ENCODE assay signal across 1 fruit fly cellular context in genomic region chr3R:8122198-8122970, dm6.
A peak's percentile ranks its signal among the peaks of the same experiment; 100 is the strongest.
TF ChIP-seq lines count a peak whose summit lies in the region.

CG7878 (plus strand) TSS chr3R:8122725.

TF ChIP-seq in whole organism, embryonic, 481 proteins besides CTCF, POLR2A, EP300 and RAD21 (continued from another document and continues in another):
- TF ChIP-seq cato (GFP tag; optimal IDR thresholded peaks at IDR 0.05; lab: Kevin White, UChicago; ENCODE audit: borderline replicate concordance) (no peak), CG10321 (GFP tag; IDR thresholded peaks at IDR 0.05; lab: Robert Waterston, UW) (no peak), CG10979 (tag; optimal IDR thresholded peaks at IDR 0.05; lab: Kevin White, UChicago) (peak; percentile 10), CG4617 (GFP tag; optimal IDR thresholded peaks at IDR 0.05; lab: Kevin White, UChicago; ENCODE audit: borderline replicate concordance) (peak; percentile 42), slbo (GFP tag; IDR thresholded peaks at IDR 0.05; lab: Robert Waterston, UW) (peak; percentile 78), CG17328 (GFP tag; IDR thresholded peaks at IDR 0.05; lab: Robert Waterston, UW) (peak; percentile 37; the same call in 1 of the 2 replicates), pum (GFP tag; optimal IDR thresholded peaks at IDR 0.05; lab: Kevin White, UChicago) (peak; percentile 35), caup (GFP tag; optimal IDR thresholded peaks at IDR 0.05; lab: Kevin White, UChicago; ENCODE audit: severe bottlenecking) (peak; percentile 50), bcd (GFP tag; optimal IDR thresholded peaks at IDR 0.05; lab: Kevin White, UChicago) (peak; percentile 61), CG5245 (GFP tag; optimal IDR thresholded peaks at IDR 0.05; lab: Kevin White, UChicago) (peak; percentile 17), PHDP (tag; optimal IDR thresholded peaks at IDR 0.05; lab: Kevin White, UChicago) (peak; percentile 26), z (GFP tag; IDR thresholded peaks at IDR 0.05; lab: Robert Waterston, UW) (no peak), dmrt99B (tag; optimal IDR thresholded peaks at IDR 0.05; lab: Kevin White, UChicago) (peak; percentile 29), CG13894 (tag; optimal IDR thresholded peaks at IDR 0.05; lab: Kevin White, UChicago) (peak; percentile 79), Eip74EF (GFP tag; optimal IDR thresholded peaks at IDR 0.05; lab: Kevin White, UChicago) (no peak), CG9932 (GFP tag; IDR thresholded peaks at IDR 0.05; lab: Robert Waterston, UW) (peak; percentile 84), CG18476 (GFP tag; optimal IDR thresholded peaks at IDR 0.05; lab: Kevin White, UChicago) (peak; percentile 54), Hr51 (GFP tag; optimal IDR thresholded peaks at IDR 0.05; lab: Kevin White, UChicago) (peak; percentile 40 to 49), lilli (GFP tag; optimal IDR thresholded peaks at IDR 0.05; lab: Kevin White, UChicago) (peak; percentile 81), CG9797 (GFP tag; optimal IDR thresholded peaks at IDR 0.05; lab: Kevin White, UChicago) (peak; percentile 6), da (GFP tag; optimal IDR thresholded peaks at IDR 0.05; lab: Kevin White, UChicago) (no peak), zfh2 (GFP tag; optimal IDR thresholded peaks at IDR 0.05; lab: Kevin White, UChicago) (peak; percentile 62), CG10565 (GFP tag; optimal IDR thresholded peaks at IDR 0.05; lab: Kevin White, UChicago) (no peak), HLH54F (GFP tag; optimal IDR thresholded peaks at IDR 0.05; lab: Kevin White, UChicago) (peak; percentile 61), CG1529 (GFP tag; optimal IDR thresholded peaks at IDR 0.05; lab: Kevin White, UChicago) (no peak), fu2 (GFP tag; optimal IDR thresholded peaks at IDR 0.05; lab: Kevin White, UChicago) (peak; percentile 54), Oaz (GFP tag; IDR thresholded peaks at IDR 0.05; lab: Robert Waterston, UW) (no peak), Hr39 (optimal IDR thresholded peaks at IDR 0.05; lab: Kevin White, UChicago) (no peak), CG6272 (GFP tag; IDR thresholded peaks at IDR 0.05; lab: Robert Waterston, UW) (peak; percentile 47; the same call in 1 of the 2 replicates), Lhr (GFP tag; optimal IDR thresholded peaks at IDR 0.05; lab: Kevin White, UChicago) (peak; percentile 73), ems (GFP tag; optimal IDR thresholded peaks at IDR 0.05; lab: Kevin White, UChicago) (peak; percentile 61), E2f1 (GFP tag; IDR thresholded peaks at IDR 0.05; lab: Robert Waterston, UW) (peak; percentile 40; the same call in 1 of the 2 replicates), CG17912 (GFP tag; optimal IDR thresholded peaks at IDR 0.05; lab: Kevin White, UChicago) (peak; percentile 28), Abd-B (GFP tag; optimal IDR thresholded peaks at IDR 0.05; lab: Kevin White, UChicago) (peak; percentile 59), CG9727 (GFP tag; optimal IDR thresholded peaks at IDR 0.05; lab: Kevin White, UChicago) (peak; percentile 53), CG2889 (GFP tag; IDR thresholded peaks at IDR 0.05; lab: Robert Waterston, UW) (no peak), CG10274 (GFP tag; optimal IDR thresholded peaks at IDR 0.05; lab: Kevin White, UChicago) (no peak), CG3065 (GFP tag; optimal IDR thresholded peaks at IDR 0.05; lab: Kevin White, UChicago) (no peak), exex (tag; optimal IDR thresholded peaks at IDR 0.05; lab: Kevin White, UChicago) (peak; percentile 19), Hmx (GFP tag; optimal IDR thresholded peaks at IDR 0.05; lab: Kevin White, UChicago) (no peak), vfl (GFP tag; optimal IDR thresholded peaks at IDR 0.05; lab: Kevin White, UChicago) (peak; percentile 31), Stat92E (GFP tag; optimal IDR thresholded peaks at IDR 0.05; lab: Kevin White, UChicago) (no peak), CG9876 (GFP tag; optimal IDR thresholded peaks at IDR 0.05; lab: Kevin White, UChicago) (no peak), CG30431 (GFP tag; optimal IDR thresholded peaks at IDR 0.05; lab: Kevin White, UChicago) (no peak), Ssrp (tag; optimal IDR thresholded peaks at IDR 0.05; lab: Kevin White, UChicago) (peak; percentile 34), run (tag; optimal IDR thresholded peaks at IDR 0.05; lab: Kevin White, UChicago) (no peak), Ptx1 (GFP tag; IDR thresholded peaks at IDR 0.05; lab: Robert Waterston, UW) (peak; percentile 61), chif (GFP tag; optimal IDR thresholded peaks at IDR 0.05; lab: Kevin White, UChicago) (peak; percentile 2 to 18), sens-2 (GFP tag; IDR thresholded peaks at IDR 0.05; lab: Robert Waterston, UW) (no peak), CG4820 (GFP tag; optimal IDR thresholded peaks at IDR 0.05; lab: Kevin White, UChicago) (peak; percentile 43), Antp (GFP tag; optimal IDR thresholded peaks at IDR 0.05; lab: Kevin White, UChicago) (peak; percentile 48), CG2202 (tag; optimal IDR thresholded peaks at IDR 0.05; lab: Kevin White, UChicago) (no peak), psq (GFP tag; optimal IDR thresholded peaks at IDR 0.05; lab: Kevin White, UChicago) (no peak), CG14710 (tag; optimal IDR thresholded peaks at IDR 0.05; lab: Kevin White, UChicago) (peak; percentile 54), fd64A (GFP tag; optimal IDR thresholded peaks at IDR 0.05; lab: Kevin White, UChicago) (no peak), CG18011 (GFP tag; optimal IDR thresholded peaks at IDR 0.05; lab: Kevin White, UChicago) (no peak), pan (optimal IDR thresholded peaks at IDR 0.05; lab: Kevin White, UChicago) (no peak), pan (GFP tag; optimal IDR thresholded peaks at IDR 0.05 in 1 of 2, IDR thresholded peaks at IDR 0.05 in 1 of 2) (peak in 1 of 2 experiments; percentile 19), CG33557 (GFP tag; optimal IDR thresholded peaks at IDR 0.05; lab: Kevin White, UChicago) (peak; percentile 33), Rx (GFP tag; IDR thresholded peaks at IDR 0.05; lab: Robert Waterston, UW) (no peak), gem (tag; optimal IDR thresholded peaks at IDR 0.05; lab: Kevin White, UChicago) (peak; percentile 65), Sox102F (GFP tag; optimal IDR thresholded peaks at IDR 0.05; lab: Kevin White, UChicago) (peak; percentile 33), Dip2 (GFP tag; IDR thresholded peaks at IDR 0.05; lab: Robert Waterston, UW) (no peak), Atf3 (GFP tag; optimal IDR thresholded peaks at IDR 0.05; lab: Kevin White, UChicago) (peak; percentile 8), Fer2 (tag; optimal IDR thresholded peaks at IDR 0.05; lab: Kevin White, UChicago) (peak; percentile 37), CG4360 (GFP tag; IDR thresholded peaks at IDR 0.05; lab: Robert Waterston, UW) (no peak), tna (GFP tag; IDR thresholded peaks at IDR 0.05; lab: Robert Waterston, UW; ENCODE audit: partially characterized antibody) (peak; percentile 54), CG3726 (GFP tag; IDR thresholded peaks at IDR 0.05; lab: Robert Waterston, UW) (no peak), Hsf (GFP tag; optimal IDR thresholded peaks at IDR 0.05; lab: Kevin White, UChicago) (peak; percentile 47), CG7556 (GFP tag; optimal IDR thresholded peaks at IDR 0.05; lab: Kevin White, UChicago) (peak; percentile 35), CG1602 (GFP tag; optimal IDR thresholded peaks at IDR 0.05; lab: Kevin White, UChicago) (peak; percentile 27), Ets97D (GFP tag; optimal IDR thresholded peaks at IDR 0.05; lab: Kevin White, UChicago) (peak; percentile 83), CG1792 (GFP tag; optimal IDR thresholded peaks at IDR 0.05; lab: Kevin White, UChicago) (peak; percentile 28), CG17359 (tag; optimal IDR thresholded peaks at IDR 0.05; lab: Kevin White, UChicago) (peak; percentile 55), CG31441 (GFP tag; IDR thresholded peaks at IDR 0.05; lab: Robert Waterston, UW) (peak; percentile 61), CG32772 (GFP tag; IDR thresholded peaks at IDR 0.05; lab: Robert Waterston, UW) (peak; percentile 55; the same call in 1 of the 2 replicates), CG34376 (GFP tag; optimal IDR thresholded peaks at IDR 0.05; lab: Kevin White, UChicago) (peak; percentile 49), amos (GFP tag; IDR thresholded peaks at IDR 0.05; lab: Robert Waterston, UW; ENCODE audit: partially characterized antibody) (peak; percentile 80; the same call in 1 of the 2 replicates), ara (GFP tag; IDR thresholded peaks at IDR 0.05; lab: Robert Waterston, UW) (no peak), CG3281 (GFP tag; optimal IDR thresholded peaks at IDR 0.05; lab: Kevin White, UChicago) (peak; percentile 77), CG4707 (GFP tag; optimal IDR thresholded peaks at IDR 0.05; lab: Kevin White, UChicago) (no peak), CG8478 (optimal IDR thresholded peaks at IDR 0.05; lab: Kevin White, UChicago) (no peak), CG2199 (GFP tag; IDR thresholded peaks at IDR 0.05; lab: Robert Waterston, UW) (no peak), stwl (tag; optimal IDR thresholded peaks at IDR 0.05; lab: Kevin White, UChicago) (peak; percentile 96), Fer1 (GFP tag; optimal IDR thresholded peaks at IDR 0.05; lab: Kevin White, UChicago) (peak; percentile 36), Fer3 (tag; optimal IDR thresholded peaks at IDR 0.05; lab: Kevin White, UChicago) (peak; percentile 11), crc (GFP tag; optimal IDR thresholded peaks at IDR 0.05; lab: Kevin White, UChicago) (no peak), dimm (GFP tag; IDR thresholded peaks at IDR 0.05; lab: Robert Waterston, UW) (no peak), H2.0 (GFP tag; IDR thresholded peaks at IDR 0.05; lab: Robert Waterston, UW) (no peak), gt (GFP tag; IDR thresholded peaks at IDR 0.05; lab: Robert Waterston, UW) (no peak), CG13775 (GFP tag; optimal IDR thresholded peaks at IDR 0.05; lab: Kevin White, UChicago) (peak; percentile 39), MTF-1 (GFP tag; optimal IDR thresholded peaks at IDR 0.05; lab: Kevin White, UChicago; ENCODE audit: borderline replicate concordance) (no peak), CG17568 (GFP tag; optimal IDR thresholded peaks at IDR 0.05; lab: Kevin White, UChicago) (no peak), Ada2b (GFP tag; IDR thresholded peaks at IDR 0.05; lab: Robert Waterston, UW) (peak; percentile 55; the same call in 1 of the 2 replicates), twi (tag; optimal IDR thresholded peaks at IDR 0.05; lab: Kevin White, UChicago) (peak; percentile 17), CG7786 (GFP tag; optimal IDR thresholded peaks at IDR 0.05; lab: Kevin White, UChicago) (peak; percentile 25), cg (GFP tag; optimal IDR thresholded peaks at IDR 0.05; lab: Kevin White, UChicago) (peak; percentile 41), Scr (GFP tag; IDR thresholded peaks at IDR 0.05; lab: Robert Waterston, UW; ENCODE audit: partially characterized antibody) (peak; percentile 81), CG12071 (GFP tag; optimal IDR thresholded peaks at IDR 0.05; lab: Kevin White, UChicago) (no peak), CG18599 (GFP tag; optimal IDR thresholded peaks at IDR 0.05; lab: Kevin White, UChicago) (peak; percentile 54), wdn (GFP tag; IDR thresholded peaks at IDR 0.05; lab: Robert Waterston, UW) (no peak), Doc3 (GFP tag; IDR thresholded peaks at IDR 0.05; lab: Robert Waterston, UW; ENCODE audit: partially characterized antibody) (peak; percentile 58; the same call in 1 of the 3 replicates), pnt (GFP tag; optimal IDR thresholded peaks at IDR 0.05; lab: Kevin White, UChicago) (peak; percentile 30), ATbp (GFP tag; optimal IDR thresholded peaks at IDR 0.05; lab: Kevin White, UChicago) (no peak), Adf1 (GFP tag; IDR thresholded peaks at IDR 0.05; lab: Robert Waterston, UW) (no peak), CG7357 (GFP tag; IDR thresholded peaks at IDR 0.05; lab: Robert Waterston, UW) (no peak), Deaf1 (tag; optimal IDR thresholded peaks at IDR 0.05; lab: Kevin White, UChicago) (no peak), CG15269 (tag; optimal IDR thresholded peaks at IDR 0.05; lab: Kevin White, UChicago) (peak; percentile 57), CG42726 (GFP tag; IDR thresholded peaks at IDR 0.05; lab: Robert Waterston, UW; ENCODE audit: partially characterized antibody) (peak; percentile 62; the same call in 1 of the 2 replicates), sug (tag; optimal IDR thresholded peaks at IDR 0.05; lab: Kevin White, UChicago) (peak; percentile 64), ERR (GFP tag; optimal IDR thresholded peaks at IDR 0.05; lab: Kevin White, UChicago) (peak; percentile 51), unpg (GFP tag; optimal IDR thresholded peaks at IDR 0.05; lab: Kevin White, UChicago) (peak; percentile 17), HLH4C (GFP tag; IDR thresholded peaks at IDR 0.05; lab: Robert Waterston, UW; ENCODE audit: partially characterized antibody) (peak; percentile 90), gce (GFP tag; IDR thresholded peaks at IDR 0.05; lab: Robert Waterston, UW) (no peak), dan (GFP tag; IDR thresholded peaks at IDR 0.05; lab: Robert Waterston, UW) (no peak), CG13123 (GFP tag; optimal IDR thresholded peaks at IDR 0.05; lab: Kevin White, UChicago) (no peak), fd3F (GFP tag; optimal IDR thresholded peaks at IDR 0.05; lab: Kevin White, UChicago) (no peak), CG34422 (GFP tag; IDR thresholded peaks at IDR 0.05; lab: Robert Waterston, UW) (peak; percentile 58; the same call in 1 of the 3 replicates), CG8359 (GFP tag; optimal IDR thresholded peaks at IDR 0.05; lab: Kevin White, UChicago; ENCODE audit: borderline replicate concordance) (peak; percentile 10), NC2α (GFP tag; optimal IDR thresholded peaks at IDR 0.05; lab: Kevin White, UChicago) (no peak), insv (GFP tag; optimal IDR thresholded peaks at IDR 0.05; lab: Kevin White, UChicago) (peak in 1 of 2 experiments; percentile 20), Ravus (GFP tag; IDR thresholded peaks at IDR 0.05; lab: Robert Waterston, UW) (no peak; the same call in 1 of the 2 replicates), CG7987 (GFP tag; optimal IDR thresholded peaks at IDR 0.05; lab: Kevin White, UChicago) (peak; percentile 3), B-H2 (GFP tag; optimal IDR thresholded peaks at IDR 0.05; lab: Kevin White, UChicago) (peak; percentile 42), Elba2 (GFP tag; optimal IDR thresholded peaks at IDR 0.05; lab: Kevin White, UChicago) (no peak), mld (GFP tag; IDR thresholded peaks at IDR 0.05; lab: Robert Waterston, UW; ENCODE audit: partially characterized antibody) (0 out of 3 replicates have a peak, but pooled peaks have one; percentile 28), nerfin-2 (GFP tag; IDR thresholded peaks at IDR 0.05; lab: Robert Waterston, UW; ENCODE audit: partially characterized antibody) (peak; percentile 83), HmgZ (tag; optimal IDR thresholded peaks at IDR 0.05; lab: Kevin White, UChicago) (peak; percentile 63), tin (GFP tag; optimal IDR thresholded peaks at IDR 0.05; lab: Kevin White, UChicago) (peak; percentile 67), CG13624 (GFP tag; optimal IDR thresholded peaks at IDR 0.05; lab: Kevin White, UChicago) (peak; percentile 60)
